Worm (Caenorhabditis elegans) whole organism, early embryonic: ENCODE data around the gene srt-30.

Experiments used
- B0310.2 ChIP-seq: sonication (generic microtip); optimal IDR thresholded peaks from 2 replicates; lab custom pipeline; 2016; ENCODE audit warnings: mild to moderate bottlenecking, missing genetic modification characterization, missing compliant biosample characterization
- aly-1 ChIP-seq: sonication (generic microtip); optimal IDR thresholded peaks from 2 replicates; lab custom pipeline; 2016; ENCODE audit warnings: missing genetic modification characterization, missing compliant biosample characterization
- ama-1 ChIP-seq: fragments of 150-350 bp; optimal IDR thresholded peaks from 2 replicates; lab custom pipeline; 2014
- ceh-13 ChIP-seq: fragments of 200-800 bp; sonication (Bioruptor generic); optimal IDR thresholded peaks from 2 replicates; lab custom pipeline; 2018; ENCODE audit warnings: mild to moderate bottlenecking, missing genetic modification characterization, missing compliant biosample characterization
- ceh-36 ChIP-seq: sonication (generic microtip); optimal IDR thresholded peaks from 2 replicates; lab custom pipeline; 2016; ENCODE audit warnings: missing genetic modification characterization, inconsistent platforms, missing compliant biosample characterization
- flt-1 ChIP-seq: fragments of 200-800 bp; sonication (Bioruptor generic); IDR thresholded peaks from 2 replicates; pipeline ENCODE4 v1.3.6; 2022; ENCODE audit warnings: missing genetic modification characterization, missing compliant biosample characterization
- hmbx-1 ChIP-seq: sonication (generic microtip); optimal IDR thresholded peaks from 2 replicates; lab custom pipeline; 2016; ENCODE audit warnings: mild to moderate bottlenecking, missing genetic modification characterization, missing compliant biosample characterization
- hnd-1 ChIP-seq: sonication (generic microtip); optimal IDR thresholded peaks from 2 replicates; lab custom pipeline; 2016; ENCODE audit warnings: missing genetic modification characterization, missing compliant biosample characterization
- pes-1 ChIP-seq: fragments of 200-800 bp; sonication (Bioruptor generic); IDR thresholded peaks from 2 replicates; pipeline ENCODE4 v1.3.6; 2022; ENCODE audit warnings: missing genetic modification reagents, missing genetic modification characterization, missing compliant biosample characterization
- scrt-1 ChIP-seq: fragments of 200-800 bp; sonication (Bioruptor generic); IDR thresholded peaks from 2 replicates; pipeline ENCODE4 v1.3.6; 2022; ENCODE audit warnings: missing genetic modification characterization, missing compliant biosample characterization
- sea-1 ChIP-seq: fragments of 200-800 bp; sonication (Bioruptor generic); conservative IDR thresholded peaks from 2 replicates; pipeline ENCODE4 v1.3.6; 2022; ENCODE audit warnings: missing genetic modification characterization, missing compliant biosample characterization
- tbx-37 ChIP-seq: fragments of 200-800 bp; sonication (Bioruptor generic); conservative IDR thresholded peaks from 2 replicates; pipeline ENCODE4 v1.3.6; 2022; ENCODE audit warnings: missing genetic modification reagents, missing genetic modification characterization, missing compliant biosample characterization

- TF ChIP-seq B0310.2 = no peak
- TF ChIP-seq ama-1 (lab: Kevin White, UChicago) = no peak
- no peak for TF ChIP-seq flt-1
- TF ChIP-seq hnd-1 (tag; lab: Kevin White, UChicago) = no peak
- no peak for TF ChIP-seq tbx-37 (GFP tag; lab: Robert Waterston, UW)
- TF ChIP-seq hmbx-1 (tag; lab: Kevin White, UChicago) = no peak
- TF ChIP-seq ceh-13 (GFP tag; lab: Kevin White, UChicago) = no peak
- TF ChIP-seq pes-1 (GFP tag; lab: Robert Waterston, UW) = no peak
- TF ChIP-seq sea-1 (GFP tag; lab: Robert Waterston, UW) = no peak
- TF ChIP-seq scrt-1 = no peak
- no peak for TF ChIP-seq aly-1 (tag; lab: Kevin White, UChicago)
- TF ChIP-seq ceh-36 (tag; lab: Kevin White, UChicago) = no peak
Measured at ce11 chrV:3805961-3806360, 5.7 kb upstream of the srt-30 start, which contains the start of gene srw-7.
